Fruit fly (Drosophila melanogaster): ENCODE data around the gene CG16710.

dm6 chr3R:23686924-23687323, 4.6 kb downstream of the CG16710 start:
- no peak for TF ChIP-seq CTCF (optimal IDR thresholded peaks at IDR 0.05)
- no peak for TF ChIP-seq CG8478 (optimal IDR thresholded peaks at IDR 0.05)

Data from S2 (cell line).